Fruit fly (Drosophila melanogaster) whole organism, embryonic: ENCODE measurements around the gene CG10063.

Source experiments
- Ada2b ChIP-seq: fragments of 200-800 bp; sonication (Bioruptor generic); IDR thresholded peaks from 2 replicates; pipeline ENCODE4 v1.3.6; 2022; ENCODE audit warnings: missing biosample characterization, missing genetic modification characterization
- Awh ChIP-seq: fragments of 200-800 bp; sonication (Bioruptor generic); IDR thresholded peaks from 2 replicates; pipeline ENCODE4, ENCODE4 v1.3.6; 2022; ENCODE audit warnings: missing biosample characterization, missing genetic modification characterization
- Bgb ChIP-seq: fragments of 200-800 bp; sonication (Bioruptor generic); IDR thresholded peaks from 2 replicates; pipeline ENCODE4 v1.3.6; 2022; ENCODE audit warnings: missing biosample characterization, missing genetic modification characterization; ENCODE audit not compliant: partially characterized antibody
- CG10366 ChIP-seq: fragments of 200-800 bp; sonication (Bioruptor generic); IDR thresholded peaks from 2 replicates; pipeline ENCODE4 v1.3.6; 2022; ENCODE audit warnings: missing biosample characterization, missing genetic modification characterization
- CG11504 ChIP-seq: fragments of 200-800 bp; sonication (Bioruptor generic); optimal IDR thresholded peaks from 3 replicates; lab custom pipeline; 2019; ENCODE audit warnings: missing biosample characterization, mild to moderate bottlenecking, missing genetic modification characterization, moderate library complexity
- CG12744 ChIP-seq: fragments of 200-800 bp; sonication (Bioruptor generic); optimal IDR thresholded peaks from 2 replicates; lab custom pipeline; 2016; ENCODE audit warnings: missing biosample characterization, missing genetic modification characterization
- CG17328 ChIP-seq: fragments of 200-800 bp; sonication (Bioruptor generic); IDR thresholded peaks from 2 replicates; pipeline ENCODE4 v1.3.6; 2022; ENCODE audit warnings: missing biosample characterization, missing genetic modification characterization
- CG30403 ChIP-seq: fragments of 200-800 bp; sonication (Bioruptor generic); optimal IDR thresholded peaks from 3 replicates; lab custom pipeline; 2016; ENCODE audit warnings: missing biosample characterization, missing genetic modification characterization
- CG31365 ChIP-seq: fragments of 200-800 bp; sonication (Bioruptor generic); optimal IDR thresholded peaks from 2 replicates; lab custom pipeline; 2018; ENCODE audit warnings: missing biosample characterization, mild to moderate bottlenecking, missing genetic modification characterization
- CG34224 ChIP-seq: fragments of 200-800 bp; sonication (Bioruptor generic); IDR thresholded peaks from 3 replicates; pipeline ENCODE4 v1.3.6; 2022; ENCODE audit warnings: missing biosample characterization, missing genetic modification characterization; ENCODE audit not compliant: partially characterized antibody
- CG3726 ChIP-seq: fragments of 200-800 bp; sonication (Bioruptor generic); IDR thresholded peaks from 3 replicates; pipeline ENCODE4, ENCODE4 v1.3.6; 2022; ENCODE audit warnings: missing biosample characterization, missing genetic modification characterization
- CG4282 ChIP-seq: fragments of 200-800 bp; sonication (Bioruptor generic); optimal IDR thresholded peaks from 2 replicates; lab custom pipeline; 2016; ENCODE audit warnings: missing biosample characterization, missing genetic modification characterization
- CG6791 ChIP-seq: fragments of 200-800 bp; sonication (Bioruptor generic); IDR thresholded peaks from 3 replicates; pipeline ENCODE4 v1.3.6; 2022; ENCODE audit warnings: missing biosample characterization, missing genetic modification characterization; ENCODE audit not compliant: partially characterized antibody
- CG9609 ChIP-seq: fragments of 200-800 bp; sonication (Bioruptor generic); optimal IDR thresholded peaks from 3 replicates; lab custom pipeline; 2016; ENCODE audit warnings: missing biosample characterization, missing genetic modification characterization
- CG9727 ChIP-seq: fragments of 200-800 bp; sonication (Bioruptor generic); optimal IDR thresholded peaks from 3 replicates; lab custom pipeline; 2017; ENCODE audit warnings: missing biosample characterization, mild to moderate bottlenecking, missing genetic modification characterization
- CG9932 ChIP-seq: fragments of 200-800 bp; sonication (Bioruptor generic); IDR thresholded peaks from 2 replicates; pipeline ENCODE4 v1.3.6; 2022; ENCODE audit warnings: missing biosample characterization, missing genetic modification characterization
- CHES-1-like ChIP-seq: fragments of 200-800 bp; sonication (Bioruptor generic); optimal IDR thresholded peaks from 2 replicates; lab custom pipeline; 2016; ENCODE audit warnings: missing biosample characterization, missing genetic modification characterization
- D ChIP-seq, 2 experiments: fragments of 200-800 bp in 1 of 2; fragments of >200 bp in 1 of 2; sonication (Bioruptor generic) in 1 of 2; optimal IDR thresholded peaks; 2 replicates in 1 of 2; 3 replicates in 1 of 2; lab custom pipeline; 2017; ENCODE audit warnings: mild to moderate bottlenecking in 1 of 2, missing biosample characterization in 1 of 2, missing genetic modification characterization in 1 of 2, missing genetic modification reagents in 1 of 2
- Dbx ChIP-seq: fragments of 200-800 bp; sonication (Bioruptor generic); IDR thresholded peaks from 3 replicates; pipeline ENCODE4 v1.3.6; 2022; ENCODE audit warnings: missing biosample characterization, missing genetic modification characterization
- Dll ChIP-seq: fragments of 200-800 bp; sonication (Bioruptor generic); IDR thresholded peaks from 4 replicates; pipeline ENCODE4 v1.3.6; 2022; ENCODE audit warnings: missing biosample characterization, missing genetic modification characterization; ENCODE audit not compliant: partially characterized antibody
- Dp ChIP-seq: fragments of 200-800 bp; sonication (Bioruptor generic); optimal IDR thresholded peaks from 2 replicates; lab custom pipeline; 2018; ENCODE audit warnings: missing biosample characterization, mild to moderate bottlenecking, missing genetic modification characterization, moderate library complexity
- E2f1 ChIP-seq: fragments of 200-800 bp; sonication (Bioruptor generic); IDR thresholded peaks from 2 replicates; pipeline ENCODE4 v1.3.6; 2022; ENCODE audit warnings: missing biosample characterization, missing genetic modification characterization
- ERR ChIP-seq: fragments of 200-800 bp; sonication (Bioruptor generic); optimal IDR thresholded peaks from 2 replicates; lab custom pipeline; 2016; ENCODE audit warnings: missing biosample characterization, missing genetic modification characterization
- Ets65A ChIP-seq: fragments of 200-800 bp; sonication (Bioruptor generic); peaks from one replicate; lab custom pipeline; 2016; ENCODE audit warnings: missing biosample characterization, missing genetic modification characterization
- GATAe ChIP-seq: fragments of 200-800 bp; sonication (Bioruptor generic); conservative IDR thresholded peaks from 2 replicates; pipeline ENCODE4 v1.3.6; 2022; ENCODE audit warnings: missing biosample characterization, missing genetic modification characterization
- Kr ChIP-seq: fragments of 200-800 bp; sonication (Bioruptor generic); optimal IDR thresholded peaks from 2 replicates; lab custom pipeline; 2017; ENCODE audit warnings: missing biosample characterization, mild to moderate bottlenecking, missing genetic modification characterization
- Nf-YC ChIP-seq: fragments of 200-800 bp; optimal IDR thresholded peaks from 3 replicates; lab custom pipeline; 2019; ENCODE audit warnings: missing biosample characterization, mild to moderate bottlenecking, missing genetic modification characterization, moderate library complexity
- Poxn ChIP-seq: fragments of 200-800 bp; sonication (Bioruptor generic); IDR thresholded peaks from 2 replicates; pipeline ENCODE4 v1.3.6; 2022; ENCODE audit warnings: missing biosample characterization, missing genetic modification characterization
- Side ChIP-seq: fragments of 200-800 bp; sonication (Bioruptor generic); optimal IDR thresholded peaks from 2 replicates; lab custom pipeline; 2016; ENCODE audit warnings: missing biosample characterization, missing genetic modification characterization
- Spps ChIP-seq: fragments of 200-800 bp; sonication (Bioruptor generic); optimal IDR thresholded peaks from 2 replicates; lab custom pipeline; 2018; ENCODE audit warnings: missing biosample characterization, mild to moderate bottlenecking, missing genetic modification characterization
- Stat92E ChIP-seq, 3 experiments: fragments of >200 bp in 2 of 3; fragments of 200-800 bp in 1 of 3; sonication (Bioruptor generic) in 1 of 3; optimal IDR thresholded peaks; 2 replicates each; lab custom pipeline; 2017 to 2019; ENCODE audit warnings: missing biosample characterization in 3 of 3, missing genetic modification characterization in 3 of 3, mild to moderate bottlenecking in 1 of 3, moderate library complexity in 1 of 3
- dimm ChIP-seq: fragments of 200-800 bp; sonication (Bioruptor generic); IDR thresholded peaks from 2 replicates; pipeline ENCODE4 v1.3.6; 2022; ENCODE audit warnings: missing biosample characterization, missing genetic modification characterization
- gfzf ChIP-seq: fragments of 200-800 bp; sonication (Bioruptor generic); optimal IDR thresholded peaks from 2 replicates; lab custom pipeline; 2016; ENCODE audit warnings: missing biosample characterization, mild to moderate bottlenecking, missing genetic modification characterization, moderate library complexity
- kah ChIP-seq: fragments of 200-800 bp; sonication (Bioruptor generic); optimal IDR thresholded peaks from 2 replicates; lab custom pipeline; 2018; ENCODE audit warnings: missing biosample characterization, mild to moderate bottlenecking, missing genetic modification characterization
- kay ChIP-seq: fragments of 200-800 bp; sonication (Bioruptor generic); optimal IDR thresholded peaks from 2 replicates; lab custom pipeline; 2016; ENCODE audit warnings: missing biosample characterization, missing genetic modification characterization
- knrl ChIP-seq: fragments of 200-800 bp; sonication (Bioruptor generic); IDR thresholded peaks from 3 replicates; pipeline ENCODE4 v1.3.6; 2022; ENCODE audit warnings: missing biosample characterization, missing genetic modification characterization; ENCODE audit not compliant: partially characterized antibody
- lov ChIP-seq, 2 experiments: fragments of 200-800 bp in 1 of 2; fragments of >200 bp in 1 of 2; sonication (Bioruptor generic) in 1 of 2; IDR thresholded peaks in 1 of 2; optimal IDR thresholded peaks in 1 of 2; 2 replicates in 1 of 2; 3 replicates in 1 of 2; pipeline versions ENCODE4 v1.3.6 to Lab custom; 2017 to 2022; ENCODE audit warnings: missing biosample characterization in 1 of 2, missing genetic modification characterization in 1 of 2
- mirr ChIP-seq: fragments of 200-800 bp; sonication (Bioruptor generic); optimal IDR thresholded peaks from 3 replicates; lab custom pipeline; 2018; ENCODE audit warnings: missing biosample characterization, mild to moderate bottlenecking, missing genetic modification characterization
- nom ChIP-seq: fragments of 200-800 bp; sonication (Bioruptor generic); optimal IDR thresholded peaks from 2 replicates; lab custom pipeline; 2017; ENCODE audit warnings: missing biosample characterization, missing genetic modification characterization, mild to moderate bottlenecking, moderate library complexity, missing genetic modification reagents
- org-1 ChIP-seq: fragments of 200-800 bp; sonication (Bioruptor generic); optimal IDR thresholded peaks from 2 replicates; lab custom pipeline; 2017; ENCODE audit warnings: missing biosample characterization, missing genetic modification characterization
- peb ChIP-seq: fragments of 200-800 bp; sonication (Bioruptor generic); IDR thresholded peaks from 2 replicates; pipeline ENCODE4 v1.3.6; 2022; ENCODE audit warnings: missing biosample characterization, missing genetic modification characterization
- prd ChIP-seq, 3 experiments: fragments of >200 bp in 2 of 3; fragments of 200-800 bp in 1 of 3; sonication (Bioruptor generic) in 1 of 3; optimal IDR thresholded peaks in 2 of 3; IDR thresholded peaks in 1 of 3; 2 replicates in 2 of 3; 3 replicates in 1 of 3; pipeline versions ENCODE4 v1.3.6 to Lab custom; 2017 to 2022; ENCODE audit warnings: missing biosample characterization in 1 of 3, missing genetic modification characterization in 1 of 3
- ro ChIP-seq: fragments of 200-800 bp; sonication (Bioruptor generic); IDR thresholded peaks from 2 replicates; pipeline ENCODE4 v1.3.6; 2022; ENCODE audit warnings: missing biosample characterization, missing genetic modification characterization
- row ChIP-seq: fragments of 200-800 bp; sonication (Bioruptor generic); IDR thresholded peaks from 3 replicates; pipeline ENCODE4 v1.3.6; 2022; ENCODE audit warnings: missing biosample characterization, missing genetic modification characterization
- sisA ChIP-seq: fragments of 200-800 bp; sonication (Bioruptor generic); IDR thresholded peaks from 2 replicates; pipeline ENCODE4 v1.3.6; 2022; ENCODE audit warnings: missing biosample characterization, missing genetic modification characterization
- sug ChIP-seq: fragments of 200-800 bp; optimal IDR thresholded peaks from 2 replicates; lab custom pipeline; 2019; ENCODE audit warnings: missing biosample characterization, mild to moderate bottlenecking, missing genetic modification characterization, moderate library complexity
- tap ChIP-seq: fragments of 200-800 bp; optimal IDR thresholded peaks from 3 replicates; lab custom pipeline; 2019; ENCODE audit warnings: missing biosample characterization, mild to moderate bottlenecking, missing genetic modification characterization, moderate library complexity
- trem ChIP-seq: fragments of 200-800 bp; optimal IDR thresholded peaks from 3 replicates; lab custom pipeline; 2019; ENCODE audit warnings: missing biosample characterization, mild to moderate bottlenecking, missing genetic modification characterization, moderate library complexity
- wor ChIP-seq: fragments of 200-800 bp; sonication (Bioruptor generic); IDR thresholded peaks from 2 replicates; pipeline ENCODE4 v1.3.6; 2022; ENCODE audit warnings: missing biosample characterization, missing genetic modification characterization

CG10063 gene

dm6 chr3L:7008351-7008750 is 36.1 kb upstream of the CG10063 start (continued):
- TF ChIP-seq ro (GFP tag; lab: Robert Waterston, UW) (peak; percentile 33; the same call in 1 of the 2 replicates), Dbx (GFP tag; lab: Robert Waterston, UW) (peak; percentile 46; the same call in 1 of the 3 replicates), Awh (GFP tag; lab: Robert Waterston, UW) (peak; percentile 54; the same call in 1 of the 2 replicates), ERR (GFP tag; lab: Kevin White, UChicago) (no peak), kah (GFP tag; lab: Kevin White, UChicago) (peak; percentile 81), GATAe (no peak), sug (tag; lab: Kevin White, UChicago) (peak; percentile 75), peb (peak; percentile 52), Ada2b (GFP tag; lab: Robert Waterston, UW) (peak; percentile 70), nom (GFP tag; lab: Kevin White, UChicago) (no peak), CG6791 (GFP tag; lab: Robert Waterston, UW) (no peak), CG17328 (peak; percentile 65), Nf-YC (peak; percentile 74), CG31365 (tag; lab: Kevin White, UChicago) (no peak), Spps (tag; lab: Kevin White, UChicago) (peak; percentile 69), Bgb (GFP tag; lab: Robert Waterston, UW) (no peak), dimm (GFP tag; lab: Robert Waterston, UW) (peak; percentile 5; the same call in 1 of the 2 replicates), Kr (GFP tag; lab: Kevin White, UChicago) (no peak), prd (optimal IDR thresholded peaks at IDR 0.05; lab: Kevin White, UChicago) (no peak), prd (GFP tag; IDR thresholded peaks at IDR 0.05; lab: Robert Waterston, UW) (peak; percentile 76; the same call in 2 of the 3 replicates), lov (optimal IDR thresholded peaks at IDR 0.05; lab: Kevin White, UChicago) (no peak), lov (GFP tag; IDR thresholded peaks at IDR 0.05; lab: Robert Waterston, UW) (peak; percentile 41; the same call in 1 of the 3 replicates), Stat92E (GFP tag; optimal IDR thresholded peaks at IDR 0.05; lab: Kevin White, UChicago) (peak in 1 of 3 experiments; percentile 28), gfzf (GFP tag; lab: Kevin White, UChicago) (no peak), CG34224 (no peak), CG11504 (tag; lab: Kevin White, UChicago) (peak; percentile 94), D (optimal IDR thresholded peaks at IDR 0.05; lab: Kevin White, UChicago) (no peak), D (GFP tag; optimal IDR thresholded peaks at IDR 0.05; lab: Kevin White, UChicago) (peak; percentile 88), CG4282 (GFP tag; lab: Kevin White, UChicago) (no peak), wor (peak; percentile 82; the same call in 1 of the 2 replicates), CG10366 (GFP tag; lab: Robert Waterston, UW) (peak; percentile 59), knrl (GFP tag; lab: Robert Waterston, UW) (no peak), kay (GFP tag; lab: Kevin White, UChicago) (peak; percentile 52), tap (tag; lab: Kevin White, UChicago) (peak; percentile 83), CG12744 (GFP tag; lab: Kevin White, UChicago) (no peak), Poxn (GFP tag; lab: Robert Waterston, UW) (no peak), org-1 (GFP tag; lab: Kevin White, UChicago) (peak; percentile 65), CG9932 (GFP tag; lab: Robert Waterston, UW) (0 out of 2 replicates have a peak, but pooled peaks have one; percentile 18), Dll (GFP tag; lab: Robert Waterston, UW) (no peak), E2f1 (GFP tag; lab: Robert Waterston, UW) (peak; percentile 68), trem (tag; lab: Kevin White, UChicago) (peak; percentile 78), CG3726 (GFP tag; lab: Robert Waterston, UW) (peak; percentile 64; the same call in 1 of the 3 replicates), Dp (no peak), sisA (GFP tag; lab: Robert Waterston, UW) (peak; percentile 66), row (peak; percentile 84), CG9727 (peak; percentile 76), Ets65A (GFP tag; lab: Kevin White, UChicago) (peak; percentile 67), CHES-1-like (GFP tag; lab: Kevin White, UChicago) (no peak), CG9609 (GFP tag; lab: Kevin White, UChicago) (peak; percentile 25), mirr (GFP tag; lab: Kevin White, UChicago) (no peak), Side (GFP tag; lab: Kevin White, UChicago) (peak; percentile 51), CG30403 (GFP tag; lab: Kevin White, UChicago) (peak; percentile 84)
